Worm (Caenorhabditis elegans) whole organism, L1 larva: ENCODE data around the gene hsp-12.2.

Experiments used
- aha-1 ChIP-seq: fragments of 150-350 bp; optimal IDR thresholded peaks from 2 replicates; lab custom pipeline; 2014; ENCODE audit warnings: missing biosample characterization, missing genetic modification characterization
- ama-1 ChIP-seq: fragments of 150-350 bp; optimal IDR thresholded peaks from 2 replicates; lab custom pipeline; 2014
- ets-5 ChIP-seq: fragments of 200-800 bp; sonication (Bioruptor generic); IDR thresholded peaks from 2 replicates; pipeline ENCODE4 v1.3.6; 2022; ENCODE audit warnings: missing genetic modification characterization, missing compliant biosample characterization
- fkh-10 ChIP-seq: sonication (generic microtip); optimal IDR thresholded peaks from 2 replicates; lab custom pipeline; 2017; ENCODE audit warnings: missing biosample characterization, missing genetic modification reagents, missing genetic modification characterization
- hlh-17 ChIP-seq: fragments of 200-800 bp; sonication (Bioruptor generic); optimal IDR thresholded peaks from 2 replicates; lab custom pipeline; 2018; ENCODE audit warnings: missing genetic modification characterization, mild to moderate bottlenecking, missing compliant biosample characterization, moderate library complexity, borderline replicate concordance
- lin-35 ChIP-seq, 2 experiments: fragments of 150-350 bp; optimal IDR thresholded peaks; 2 replicates each; lab custom pipeline; 2014; ENCODE audit warnings: missing biosample characterization in 2 of 2, missing genetic modification characterization in 2 of 2, missing genetic modification reagents in 2 of 2
- nhr-85 ChIP-seq: sonication (generic microtip); peaks from one replicate; lab custom pipeline; 2016; ENCODE audit warnings: missing genetic modification characterization, inconsistent platforms, missing compliant biosample characterization
- tbx-2 ChIP-seq: sonication (generic microtip); optimal IDR thresholded peaks from 2 replicates; lab custom pipeline; 2016; ENCODE audit warnings: missing genetic modification characterization, missing compliant biosample characterization
- unc-62 ChIP-seq: fragments of 150-350 bp; optimal IDR thresholded peaks from 2 replicates; lab custom pipeline; 2014; ENCODE audit warnings: missing biosample characterization, missing genetic modification reagents, missing genetic modification characterization
- xbp-1 ChIP-seq: sonication (generic microtip); optimal IDR thresholded peaks from 2 replicates; lab custom pipeline; 2016; ENCODE audit warnings: missing genetic modification characterization, missing compliant biosample characterization
- ztf-11 ChIP-seq, 2 experiments: sonication (generic microtip); optimal IDR thresholded peaks; 2 replicates each; lab custom pipeline; 2016 to 2017; ENCODE audit warnings: missing genetic modification characterization in 2 of 2, missing biosample characterization in 1 of 2, missing compliant biosample characterization in 1 of 2
- ztf-4 ChIP-seq: fragments of 150-350 bp; optimal IDR thresholded peaks from 2 replicates; lab custom pipeline; 2014; ENCODE audit warnings: missing biosample characterization, missing genetic modification characterization

DNA sequence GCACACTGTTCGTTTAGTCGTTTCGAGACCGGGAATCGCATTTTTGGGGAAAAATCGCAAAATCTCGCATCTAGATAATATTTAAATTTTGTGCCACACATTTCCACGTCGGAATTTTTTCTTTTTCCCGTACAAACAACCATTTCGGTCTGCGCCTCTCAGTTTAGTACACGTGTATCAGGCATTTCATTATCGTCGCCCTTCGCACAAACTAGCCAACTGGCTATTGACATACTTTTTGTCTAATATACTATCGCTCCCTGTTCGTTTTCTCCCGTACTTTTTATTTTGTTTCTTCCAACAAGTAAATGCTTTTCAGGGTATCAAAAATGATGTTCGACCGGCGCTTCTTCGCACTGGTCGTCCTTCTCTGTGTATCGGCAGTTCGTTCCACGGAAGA is 4.5 kb upstream of the hsp-12.2 start, which contains the start of gene C14B9.2:
- no peak for TF ChIP-seq ztf-11 (tag; optimal IDR thresholded peaks at IDR 0.05; lab: Kevin White, UChicago)
- TF ChIP-seq fkh-10 (GFP tag; lab: Kevin White, UChicago) = no peak
- no peak for TF ChIP-seq unc-62 (GFP tag; lab: Kevin White, UChicago)
- peak; percentile 50 for TF ChIP-seq xbp-1 (tag; lab: Kevin White, UChicago)
- TF ChIP-seq aha-1 (tag; lab: Kevin White, UChicago) = no peak
- TF ChIP-seq lin-35 (GFP tag; optimal IDR thresholded peaks at IDR 0.05; lab: Kevin White, UChicago) = no peak
- no peak for TF ChIP-seq ama-1 (lab: Kevin White, UChicago)
- no peak for TF ChIP-seq ztf-4
- no peak for TF ChIP-seq nhr-85 (tag; lab: Kevin White, UChicago)
- TF ChIP-seq hlh-17 (GFP tag; lab: Kevin White, UChicago) = no peak
- no peak for TF ChIP-seq ets-5 (GFP tag; lab: Robert Waterston, UW)
- no peak for TF ChIP-seq tbx-2 (tag; lab: Kevin White, UChicago)
